Fruit fly (Drosophila melanogaster): ENCODE results near the gene CG18302.
A peak's percentile ranks its signal among the peaks of the same experiment; 100 is the strongest.

Gene CG18302

DNA sequence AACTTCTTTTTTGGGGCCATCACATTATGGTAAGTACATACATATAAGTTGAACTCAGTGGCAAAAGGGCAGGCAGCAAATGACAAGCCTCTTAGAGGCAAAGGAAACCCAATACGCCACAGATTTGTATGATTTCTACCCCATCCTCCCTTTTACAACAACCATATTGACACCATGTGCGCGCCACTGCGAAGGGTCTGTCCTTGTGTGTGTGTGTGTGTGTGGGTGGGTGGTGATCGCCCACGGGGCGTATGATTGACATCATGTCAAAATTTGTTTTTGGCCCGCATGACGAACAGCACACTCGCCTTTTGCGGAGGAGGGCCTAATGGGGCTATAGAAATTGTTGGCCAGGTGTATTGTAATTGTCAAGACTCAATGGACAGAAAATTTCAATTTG lies 34.5 kb upstream of the CG18302 start:
- TF ChIP-seq CG9948 (tag; optimal IDR thresholded peaks at IDR 0.05) = no peak

DNA sequence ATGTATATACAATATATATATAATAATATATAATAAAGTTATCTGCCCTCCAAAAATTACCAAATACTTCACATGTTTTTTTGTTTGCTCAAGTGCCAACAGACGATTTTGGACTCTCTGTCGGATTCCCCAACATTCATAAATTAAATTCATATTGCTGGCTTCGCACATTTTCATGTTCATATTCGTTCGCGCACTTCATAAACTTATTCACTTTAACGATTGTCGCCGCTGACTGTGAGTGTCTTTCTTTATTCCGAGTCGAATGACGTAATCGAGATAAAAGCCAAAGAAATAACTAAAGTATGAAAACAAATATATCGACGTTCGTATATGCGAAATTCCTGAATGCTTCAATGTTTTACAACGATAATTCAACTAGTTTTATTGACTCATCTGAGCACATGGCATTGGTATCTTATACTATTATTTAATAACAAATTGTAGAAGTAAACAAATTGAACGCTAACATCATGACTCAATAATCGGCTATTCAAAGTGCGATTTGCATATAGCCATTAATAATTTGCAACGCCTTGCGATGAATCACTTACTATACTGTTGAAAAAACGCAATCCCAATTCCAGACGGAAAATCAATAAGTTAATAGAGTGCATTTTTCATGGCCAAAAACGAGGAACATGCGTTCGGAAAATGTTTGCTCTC lies 33.7 kb upstream of the CG18302 start:
- TF ChIP-seq CG4496 (GFP tag; IDR thresholded peaks at IDR 0.05) = no peak
- TF ChIP-seq Pif1A (GFP tag; optimal IDR thresholded peaks at IDR 0.05) = no peak

DNA sequence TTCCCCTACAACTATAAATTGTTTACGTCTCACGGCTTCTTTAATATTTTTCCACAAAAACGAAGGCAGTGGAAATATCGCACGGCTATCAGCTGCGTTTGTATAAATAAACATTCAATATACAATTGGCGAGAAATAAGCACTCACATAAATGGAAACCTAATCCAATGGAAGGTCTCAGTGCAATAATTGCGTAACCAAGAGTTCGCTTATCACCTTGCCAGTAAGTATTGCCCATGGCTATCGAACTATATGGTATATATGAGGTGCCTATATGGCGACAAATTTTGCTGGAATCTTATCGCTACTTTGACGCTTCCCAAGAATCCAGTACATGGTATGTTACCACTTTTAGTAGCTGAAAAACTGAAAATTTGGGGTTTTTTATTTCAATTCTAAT lies 31.9 kb upstream of the CG18302 start:
- TF ChIP-seq CG9948 (tag; optimal IDR thresholded peaks at IDR 0.05) (no peak), CG10348 (GFP tag; IDR thresholded peaks at IDR 0.05) (no peak), fd96Ca (GFP tag; IDR thresholded peaks at IDR 0.05) (no peak), CG13204 (GFP tag; optimal IDR thresholded peaks at IDR 0.05) (no peak)

DNA sequence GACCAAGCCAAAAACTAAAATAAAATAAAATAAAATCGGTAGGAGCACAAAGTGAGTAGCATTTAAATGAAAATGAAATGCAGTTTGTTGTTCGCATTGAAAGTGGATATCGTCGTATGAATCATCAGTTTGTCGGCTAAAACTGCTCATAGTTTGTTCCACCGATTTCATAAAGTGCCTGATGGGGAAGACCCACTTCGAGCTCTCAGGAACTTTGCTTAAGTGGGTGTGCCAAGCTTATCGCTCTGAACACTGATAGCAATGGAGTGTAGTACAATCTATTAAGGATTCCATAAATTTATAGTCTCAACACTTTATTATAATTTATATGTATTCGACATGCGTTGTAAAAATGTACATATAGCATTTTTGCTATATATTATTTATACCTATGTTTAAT lies 31.3 kb upstream of the CG18302 start:
- TF ChIP-seq CG8159 (tag; optimal IDR thresholded peaks at IDR 0.05) (no peak), rn (GFP tag; IDR thresholded peaks at IDR 0.05) (no peak), CG12605 (GFP tag; IDR thresholded peaks at IDR 0.05) (0 out of 2 replicates have a peak, but pooled peaks have one; percentile 10)

DNA sequence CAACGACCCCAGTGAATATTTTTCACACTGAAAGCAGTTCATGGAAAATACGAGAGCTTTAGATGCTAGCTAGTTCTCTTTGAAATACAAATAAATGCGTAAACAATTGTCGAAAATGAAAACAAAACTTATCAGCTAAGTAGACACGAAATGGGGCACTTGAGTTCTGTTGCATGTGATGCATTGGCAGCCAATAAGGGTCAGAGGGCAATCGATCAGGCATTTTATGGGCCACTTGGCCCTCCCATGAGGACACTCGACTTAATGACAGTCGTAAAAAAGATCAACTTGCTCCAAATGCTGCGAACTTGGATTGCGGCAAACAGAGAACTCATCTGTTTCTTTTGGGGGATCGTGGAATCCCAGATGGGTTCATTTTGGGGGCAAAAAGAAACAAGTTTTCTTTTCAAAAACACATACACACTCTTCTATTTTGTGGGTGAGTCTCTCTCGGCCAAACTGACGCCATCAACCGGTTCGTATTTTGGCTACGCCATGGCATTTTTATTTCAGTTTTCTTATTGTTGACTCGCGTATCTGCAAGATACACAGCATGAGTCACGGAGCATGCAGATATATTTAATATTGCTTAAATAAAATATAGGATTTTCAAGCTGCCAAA lies 30.7 kb upstream of the CG18302 start:
- TF ChIP-seq CG15710 (tag; optimal IDR thresholded peaks at IDR 0.05) (no peak), Pif1A (GFP tag; optimal IDR thresholded peaks at IDR 0.05) (no peak), Snoo (tag; optimal IDR thresholded peaks at IDR 0.05) (no peak), rn (GFP tag; IDR thresholded peaks at IDR 0.05) (no peak), CG12605 (GFP tag; IDR thresholded peaks at IDR 0.05) (no peak), CG34367 (tag; optimal IDR thresholded peaks at IDR 0.05) (no peak)

DNA sequence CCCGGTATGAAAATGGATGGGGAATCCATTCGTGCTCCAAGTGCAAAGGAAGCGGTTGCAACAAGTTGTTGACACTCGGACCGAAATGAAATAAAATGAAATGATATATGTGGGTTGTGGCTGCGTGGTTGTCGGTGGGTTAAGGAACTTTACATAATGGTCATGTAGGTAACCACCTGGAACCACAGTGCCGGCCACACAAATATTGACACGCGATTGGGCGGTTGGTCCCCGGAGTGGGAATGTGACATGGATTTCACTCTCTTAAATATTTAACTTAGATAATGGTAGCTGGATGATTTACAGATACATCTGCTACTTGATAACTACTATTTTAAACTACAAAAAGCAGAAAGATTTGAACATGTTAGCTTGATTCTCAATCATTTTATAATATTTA lies 29.2 kb upstream of the CG18302 start:
- peak; percentile 24; the same call in 1 of the 3 replicates for TF ChIP-seq CG4496 (GFP tag; IDR thresholded peaks at IDR 0.05)
- peak; percentile 26 for TF ChIP-seq Pif1A (GFP tag; optimal IDR thresholded peaks at IDR 0.05)
- no peak for TF ChIP-seq CG8159 (tag; optimal IDR thresholded peaks at IDR 0.05)
- TF ChIP-seq Pif1B (GFP tag; optimal IDR thresholded peaks at IDR 0.05) = no peak

DNA sequence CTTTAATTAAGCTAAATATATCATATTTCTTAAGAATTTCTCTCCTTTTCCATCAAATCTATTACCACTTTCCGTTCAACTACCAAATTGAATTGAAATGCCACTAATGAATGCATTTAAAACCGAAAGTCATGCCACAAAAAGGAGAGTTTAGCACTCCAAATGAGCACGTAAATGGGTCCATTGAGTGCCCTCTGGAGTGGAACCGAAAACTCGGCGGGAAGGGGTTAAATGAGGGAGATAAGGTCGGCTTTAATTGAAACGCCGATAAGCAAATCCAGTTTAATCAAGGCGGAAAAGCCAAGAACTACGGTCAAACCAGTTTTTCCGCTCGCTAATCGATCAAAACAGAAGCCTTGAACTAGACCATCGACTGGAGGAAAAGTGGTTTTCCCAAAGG lies 28.8 kb upstream of the CG18302 start:
- no peak for TF ChIP-seq CG10348 (GFP tag; IDR thresholded peaks at IDR 0.05)
- no peak for TF ChIP-seq CG34367 (tag; optimal IDR thresholded peaks at IDR 0.05)
- TF ChIP-seq CG15710 (tag; optimal IDR thresholded peaks at IDR 0.05) = no peak
- no peak for TF ChIP-seq CG32121 (GFP tag; IDR thresholded peaks at IDR 0.05)
- no peak for TF ChIP-seq CG9948 (tag; optimal IDR thresholded peaks at IDR 0.05)
- TF ChIP-seq CG8301 (tag; optimal IDR thresholded peaks at IDR 0.05) = no peak
- TF ChIP-seq CG13204 (GFP tag; optimal IDR thresholded peaks at IDR 0.05) = no peak
- TF ChIP-seq CG14655 (GFP tag; optimal IDR thresholded peaks at IDR 0.05) = no peak
- no peak for TF ChIP-seq Snoo (tag; optimal IDR thresholded peaks at IDR 0.05)
- no peak for TF ChIP-seq fd96Ca (GFP tag; IDR thresholded peaks at IDR 0.05)
- no peak for TF ChIP-seq Pif1A (GFP tag; optimal IDR thresholded peaks at IDR 0.05)
- TF ChIP-seq Ets98B (GFP tag; IDR thresholded peaks at IDR 0.05) = no peak
- TF ChIP-seq Pif1B (GFP tag; optimal IDR thresholded peaks at IDR 0.05) = no peak
- no peak for TF ChIP-seq CG12605 (GFP tag; IDR thresholded peaks at IDR 0.05)
- TF ChIP-seq CG8159 (tag; optimal IDR thresholded peaks at IDR 0.05) = no peak
- TF ChIP-seq EcR (GFP tag; optimal IDR thresholded peaks at IDR 0.05) = no peak
- TF ChIP-seq CG4496 (GFP tag; IDR thresholded peaks at IDR 0.05) = no peak

DNA sequence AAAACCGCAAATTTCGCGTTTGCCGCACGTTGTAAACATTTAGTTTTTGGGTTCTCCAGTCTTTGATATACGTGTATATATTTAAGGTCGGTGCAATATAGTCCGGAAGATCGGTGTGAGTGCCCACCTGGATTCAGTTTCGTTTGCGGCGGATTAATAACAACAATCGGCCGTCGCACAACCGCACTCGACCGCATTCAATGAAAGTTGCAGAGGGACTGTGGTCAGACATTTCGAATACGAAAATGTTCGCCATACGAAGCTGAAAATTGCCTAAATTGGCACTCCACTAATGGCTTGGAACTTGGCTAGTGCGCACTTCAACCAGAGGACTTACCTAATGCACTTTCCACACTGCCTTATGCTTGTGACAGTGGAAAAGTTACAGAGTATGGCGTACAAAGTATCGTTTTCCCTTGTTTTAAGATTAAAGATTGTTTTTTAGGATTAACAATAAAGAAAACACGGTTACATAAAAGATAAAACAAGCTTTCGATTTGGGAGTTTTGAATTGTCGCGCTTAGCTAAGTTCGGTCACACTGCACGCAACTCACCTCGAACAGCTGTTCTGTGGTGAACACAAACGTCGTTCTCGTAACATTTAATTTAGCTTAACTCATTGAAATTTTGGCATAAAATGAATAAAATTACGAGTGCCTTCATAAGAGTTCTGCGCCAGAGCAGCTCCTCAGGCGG lies 27.4 kb upstream of the CG18302 start, which contains the start of the genes Myo31DF and CG6094:
Myo31DF (minus strand) TSS at position 223 of the 696 bp plus-strand sequence.
CG6094 (plus strand) TSS at position 525 of the 696 bp plus-strand sequence.
- TF ChIP-seq Pif1A (GFP tag; optimal IDR thresholded peaks at IDR 0.05) (no peak), CG14655 (GFP tag; optimal IDR thresholded peaks at IDR 0.05) (no peak), CG4496 (GFP tag; IDR thresholded peaks at IDR 0.05) (peak; percentile 57; the same call in 2 of the 3 replicates), CG10348 (GFP tag; IDR thresholded peaks at IDR 0.05) (no peak), CG8301 (tag; optimal IDR thresholded peaks at IDR 0.05) (no peak), Ets98B (GFP tag; IDR thresholded peaks at IDR 0.05) (peak; percentile 10), CG8159 (tag; optimal IDR thresholded peaks at IDR 0.05) (no peak), CG12605 (GFP tag; IDR thresholded peaks at IDR 0.05) (0 out of 2 replicates have a peak, but pooled peaks have one; percentile 16), Snoo (tag; optimal IDR thresholded peaks at IDR 0.05) (no peak), CG32121 (GFP tag; IDR thresholded peaks at IDR 0.05) (peak; percentile 32; the same call in 1 of the 2 replicates), CG17806 (tag; optimal IDR thresholded peaks at IDR 0.05) (no peak), CG9948 (tag; optimal IDR thresholded peaks at IDR 0.05) (no peak), EcR (GFP tag; optimal IDR thresholded peaks at IDR 0.05) (peak; percentile 5), CG15710 (tag; optimal IDR thresholded peaks at IDR 0.05) (no peak), D1 (tag; optimal IDR thresholded peaks at IDR 0.05) (no peak), CG34367 (tag; optimal IDR thresholded peaks at IDR 0.05) (no peak), rn (GFP tag; IDR thresholded peaks at IDR 0.05) (no peak), fd96Ca (GFP tag; IDR thresholded peaks at IDR 0.05) (no peak), CG13204 (GFP tag; optimal IDR thresholded peaks at IDR 0.05) (no peak), Pif1B (GFP tag; optimal IDR thresholded peaks at IDR 0.05) (no peak), gl (tag; optimal IDR thresholded peaks at IDR 0.05) (no peak)

Measured in whole organism, pupa.